Fruit fly (Drosophila melanogaster) whole organism, embryonic: ENCODE measurements around the gene Rbfox1.

Experiments used
- Antp ChIP-seq: fragments of 200-800 bp; sonication (Bioruptor generic); optimal IDR thresholded peaks from 3 replicates; lab custom pipeline; 2016; ENCODE audit warnings: missing biosample characterization, missing genetic modification characterization
- B-H1 ChIP-seq: fragments of 200-800 bp; sonication (Bioruptor generic); IDR thresholded peaks from 3 replicates; pipeline ENCODE4 v1.3.6; 2022; ENCODE audit warnings: missing biosample characterization, missing genetic modification characterization
- B-H2 ChIP-seq: fragments of 200-800 bp; sonication (Bioruptor generic); optimal IDR thresholded peaks from 2 replicates; lab custom pipeline; 2018; ENCODE audit warnings: missing biosample characterization, mild to moderate bottlenecking, missing genetic modification characterization
- CG11247 ChIP-seq: fragments of 200-800 bp; sonication (Bioruptor generic); IDR thresholded peaks from 2 replicates; pipeline ENCODE4 v1.3.6; 2022; ENCODE audit warnings: missing biosample characterization, missing genetic modification characterization
- CG1233 ChIP-seq: fragments of 200-800 bp; sonication (Bioruptor generic); optimal IDR thresholded peaks from 4 replicates; lab custom pipeline; 2018; ENCODE audit warnings: missing biosample characterization, mild to moderate bottlenecking, missing genetic modification characterization
- CG13287 ChIP-seq: fragments of 200-800 bp; sonication (Bioruptor generic); IDR thresholded peaks from 2 replicates; pipeline ENCODE4 v1.3.6; 2022; ENCODE audit warnings: missing biosample characterization, missing genetic modification characterization; ENCODE audit not compliant: partially characterized antibody
- CG14050 ChIP-seq: fragments of 200-800 bp; sonication (Bioruptor generic); IDR thresholded peaks from 3 replicates; pipeline ENCODE4 v1.3.6; 2022; ENCODE audit warnings: missing biosample characterization, missing genetic modification characterization
- CG1602 ChIP-seq: fragments of 200-800 bp; sonication (Bioruptor generic); optimal IDR thresholded peaks from 3 replicates; lab custom pipeline; 2016; ENCODE audit warnings: missing biosample characterization, missing genetic modification characterization
- CG17802 ChIP-seq: fragments of 200-800 bp; sonication (Bioruptor generic); optimal IDR thresholded peaks from 2 replicates; lab custom pipeline; 2018; ENCODE audit warnings: missing biosample characterization, mild to moderate bottlenecking, missing genetic modification characterization, moderate library complexity
- CG1792 ChIP-seq: fragments of 200-800 bp; sonication (Bioruptor generic); optimal IDR thresholded peaks from 2 replicates; lab custom pipeline; 2016; ENCODE audit warnings: missing biosample characterization, missing genetic modification characterization
- CG1832 ChIP-seq: fragments of 200-800 bp; sonication (Bioruptor generic); optimal IDR thresholded peaks from 2 replicates; lab custom pipeline; 2017; ENCODE audit warnings: missing biosample characterization, mild to moderate bottlenecking, missing genetic modification characterization, inconsistent platforms
- CG18476 ChIP-seq: fragments of 200-800 bp; sonication (Bioruptor generic); optimal IDR thresholded peaks from 2 replicates; lab custom pipeline; 2016; ENCODE audit warnings: missing biosample characterization, mild to moderate bottlenecking, missing genetic modification characterization
- CG2712 ChIP-seq: fragments of 200-800 bp; optimal IDR thresholded peaks from 3 replicates; lab custom pipeline; 2019; ENCODE audit warnings: missing biosample characterization, mild to moderate bottlenecking, missing genetic modification characterization, moderate library complexity
- CG31388 ChIP-seq: fragments of 200-800 bp; sonication (Bioruptor generic); optimal IDR thresholded peaks from 2 replicates; lab custom pipeline; 2016; ENCODE audit warnings: missing biosample characterization, missing genetic modification characterization
- CG42726 ChIP-seq: fragments of 200-800 bp; sonication (Bioruptor generic); IDR thresholded peaks from 2 replicates; pipeline ENCODE4 v1.3.6; 2022; ENCODE audit warnings: missing biosample characterization, missing genetic modification characterization; ENCODE audit not compliant: partially characterized antibody
- CG4282 ChIP-seq: fragments of 200-800 bp; sonication (Bioruptor generic); optimal IDR thresholded peaks from 2 replicates; lab custom pipeline; 2016; ENCODE audit warnings: missing biosample characterization, missing genetic modification characterization
- CG4360 ChIP-seq: fragments of 200-800 bp; sonication (Bioruptor generic); IDR thresholded peaks from 2 replicates; pipeline ENCODE4 v1.3.6; 2022; ENCODE audit warnings: missing biosample characterization, missing genetic modification characterization
- CG6254 ChIP-seq: fragments of 200-800 bp; sonication (Bioruptor generic); optimal IDR thresholded peaks from 3 replicates; lab custom pipeline; 2017; ENCODE audit warnings: mild to moderate bottlenecking, missing biosample characterization, missing genetic modification reagents, missing genetic modification characterization
- CG7372 ChIP-seq: fragments of 200-800 bp; sonication (Bioruptor generic); IDR thresholded peaks from 2 replicates; pipeline ENCODE4 v1.3.6; 2022; ENCODE audit warnings: missing biosample characterization, missing genetic modification characterization
- CG7745 ChIP-seq: fragments of 200-800 bp; sonication (Bioruptor generic); optimal IDR thresholded peaks from 2 replicates; lab custom pipeline; 2018; ENCODE audit warnings: missing biosample characterization, mild to moderate bottlenecking, missing genetic modification characterization, moderate library complexity
- CG8281 ChIP-seq: fragments of 200-800 bp; sonication (Bioruptor generic); optimal IDR thresholded peaks from 2 replicates; lab custom pipeline; 2018; ENCODE audit warnings: missing biosample characterization, mild to moderate bottlenecking, missing genetic modification characterization, moderate library complexity
- CG9817 ChIP-seq: fragments of 200-800 bp; sonication (Bioruptor generic); optimal IDR thresholded peaks from 2 replicates; lab custom pipeline; 2018; ENCODE audit warnings: missing biosample characterization, mild to moderate bottlenecking, missing genetic modification characterization, moderate library complexity
- Deaf1 ChIP-seq: fragments of 200-800 bp; optimal IDR thresholded peaks from 3 replicates; lab custom pipeline; 2019; ENCODE audit warnings: missing biosample characterization, mild to moderate bottlenecking, missing genetic modification characterization, moderate library complexity
- Drgx ChIP-seq: fragments of 200-800 bp; sonication (Bioruptor generic); IDR thresholded peaks from 2 replicates; pipeline ENCODE4 v1.3.6; 2022; ENCODE audit warnings: missing biosample characterization, missing genetic modification characterization
- Ets97D ChIP-seq: fragments of 200-800 bp; sonication (Bioruptor generic); optimal IDR thresholded peaks from 3 replicates; lab custom pipeline; 2016; ENCODE audit warnings: missing biosample characterization, missing genetic modification characterization
- Kr ChIP-seq: fragments of 200-800 bp; sonication (Bioruptor generic); optimal IDR thresholded peaks from 2 replicates; lab custom pipeline; 2017; ENCODE audit warnings: missing biosample characterization, mild to moderate bottlenecking, missing genetic modification characterization
- Meics ChIP-seq: fragments of 200-800 bp; sonication (Bioruptor generic); optimal IDR thresholded peaks from 2 replicates; lab custom pipeline; 2017; ENCODE audit warnings: missing biosample characterization, mild to moderate bottlenecking, missing genetic modification characterization
- Nf-YC ChIP-seq: fragments of 200-800 bp; optimal IDR thresholded peaks from 3 replicates; lab custom pipeline; 2019; ENCODE audit warnings: missing biosample characterization, mild to moderate bottlenecking, missing genetic modification characterization, moderate library complexity
- Pdp1 ChIP-seq, 2 experiments: fragments of 200-800 bp; sonication (Bioruptor generic); optimal IDR thresholded peaks; 3 replicates each; lab custom pipeline; 2016; ENCODE audit warnings: missing biosample characterization in 2 of 2, missing genetic modification characterization in 2 of 2, mild to moderate bottlenecking in 1 of 2, moderate library complexity in 1 of 2
- Rfx ChIP-seq: fragments of 200-800 bp; sonication (Bioruptor generic); IDR thresholded peaks from 2 replicates; pipeline ENCODE4 v1.3.6; 2022; ENCODE audit warnings: missing biosample characterization, missing genetic modification characterization
- Trl ChIP-seq, 3 experiments: fragments of >200 bp in 2 of 3; fragments of 200-800 bp in 1 of 3; sonication (Bioruptor generic) in 1 of 3; optimal IDR thresholded peaks; 2 replicates in 1 of 3; 3 replicates in 2 of 3; lab custom pipeline; 2016 to 2017; ENCODE audit warnings: missing biosample characterization in 1 of 3, missing genetic modification characterization in 1 of 3
- bab2 ChIP-seq: fragments of 200-800 bp; sonication (Bioruptor generic); optimal IDR thresholded peaks from 2 replicates; lab custom pipeline; 2016; ENCODE audit warnings: missing biosample characterization, missing genetic modification characterization
- chif ChIP-seq, 2 experiments: fragments of 200-800 bp; sonication (Bioruptor generic); optimal IDR thresholded peaks; 3 replicates each; lab custom pipeline; 2016; ENCODE audit warnings: missing biosample characterization in 2 of 2, missing genetic modification characterization in 2 of 2
- chinmo ChIP-seq: fragments of 200-800 bp; sonication (Bioruptor generic); IDR thresholded peaks from 4 replicates; pipeline ENCODE4 v1.3.6; 2022; ENCODE audit warnings: missing biosample characterization, missing genetic modification characterization; ENCODE audit not compliant: partially characterized antibody
- crol ChIP-seq: fragments of 200-800 bp; sonication (Bioruptor generic); IDR thresholded peaks from 2 replicates; pipeline ENCODE4 v1.3.6; 2022; ENCODE audit warnings: missing biosample characterization, missing genetic modification characterization
- da ChIP-seq: fragments of 200-800 bp; sonication (Bioruptor generic); optimal IDR thresholded peaks from 2 replicates; lab custom pipeline; 2016; ENCODE audit warnings: missing biosample characterization, missing genetic modification characterization
- dpn ChIP-seq, 2 experiments: fragments of 200-800 bp; sonication (Bioruptor generic); optimal IDR thresholded peaks; 3 replicates each; lab custom pipeline; 2016; ENCODE audit warnings: missing biosample characterization in 2 of 2, missing genetic modification characterization in 2 of 2
- dysf ChIP-seq: fragments of 200-800 bp; sonication (Bioruptor generic); IDR thresholded peaks from 3 replicates; pipeline ENCODE4 v1.3.6; 2022; ENCODE audit warnings: missing biosample characterization, missing genetic modification characterization
- esg ChIP-seq: fragments of 200-800 bp; sonication (Bioruptor generic); conservative IDR thresholded peaks from 2 replicates; pipeline ENCODE4 v1.3.6; 2022; ENCODE audit warnings: missing biosample characterization, missing genetic modification characterization
- ftz-f1 ChIP-seq: fragments of 200-800 bp; sonication (Bioruptor generic); optimal IDR thresholded peaks from 2 replicates; lab custom pipeline; 2016; ENCODE audit warnings: missing biosample characterization, missing genetic modification characterization
- fu2 ChIP-seq: fragments of 200-800 bp; sonication (Bioruptor generic); optimal IDR thresholded peaks from 2 replicates; lab custom pipeline; 2016; ENCODE audit warnings: missing biosample characterization, missing genetic modification characterization
- gro ChIP-seq: fragments of 200-800 bp; sonication (Bioruptor generic); optimal IDR thresholded peaks from 2 replicates; lab custom pipeline; 2016; ENCODE audit warnings: missing biosample characterization, missing genetic modification characterization
- ken ChIP-seq: fragments of 200-800 bp; sonication (Bioruptor generic); IDR thresholded peaks from 3 replicates; pipeline ENCODE4 v1.3.6; 2022; ENCODE audit warnings: missing biosample characterization, missing genetic modification characterization
- nmo ChIP-seq: fragments of 200-800 bp; sonication (Bioruptor generic); optimal IDR thresholded peaks from 2 replicates; lab custom pipeline; 2018; ENCODE audit warnings: missing biosample characterization, mild to moderate bottlenecking, missing genetic modification characterization, moderate library complexity
- oc ChIP-seq: fragments of 200-800 bp; sonication (Bioruptor generic); optimal IDR thresholded peaks from 2 replicates; lab custom pipeline; 2018; ENCODE audit warnings: missing biosample characterization, mild to moderate bottlenecking, missing genetic modification characterization, moderate library complexity
- pho ChIP-seq: fragments of 200-800 bp; sonication (Bioruptor generic); optimal IDR thresholded peaks from 2 replicates; lab custom pipeline; 2016; ENCODE audit warnings: missing biosample characterization, missing genetic modification characterization
- pita ChIP-seq: fragments of 200-800 bp; sonication (Bioruptor generic); optimal IDR thresholded peaks from 2 replicates; lab custom pipeline; 2017; ENCODE audit warnings: missing biosample characterization, mild to moderate bottlenecking, missing genetic modification characterization
- pnt ChIP-seq: fragments of 200-800 bp; sonication (Bioruptor generic); optimal IDR thresholded peaks from 3 replicates; lab custom pipeline; 2016; ENCODE audit warnings: missing biosample characterization, missing genetic modification characterization
- row ChIP-seq: fragments of 200-800 bp; sonication (Bioruptor generic); IDR thresholded peaks from 3 replicates; pipeline ENCODE4 v1.3.6; 2022; ENCODE audit warnings: missing biosample characterization, missing genetic modification characterization
- sens ChIP-seq: fragments of 200-800 bp; sonication (Bioruptor generic); peaks from one replicate; lab custom pipeline; 2016; ENCODE audit warnings: missing biosample characterization, missing genetic modification characterization
- sr ChIP-seq: fragments of 200-800 bp; sonication (Bioruptor generic); IDR thresholded peaks from 3 replicates; pipeline ENCODE4 v1.3.6; 2022; ENCODE audit warnings: missing biosample characterization, missing genetic modification characterization
- trem ChIP-seq: fragments of 200-800 bp; optimal IDR thresholded peaks from 3 replicates; lab custom pipeline; 2019; ENCODE audit warnings: missing biosample characterization, mild to moderate bottlenecking, missing genetic modification characterization, moderate library complexity

Rbfox1 gene

DNA sequence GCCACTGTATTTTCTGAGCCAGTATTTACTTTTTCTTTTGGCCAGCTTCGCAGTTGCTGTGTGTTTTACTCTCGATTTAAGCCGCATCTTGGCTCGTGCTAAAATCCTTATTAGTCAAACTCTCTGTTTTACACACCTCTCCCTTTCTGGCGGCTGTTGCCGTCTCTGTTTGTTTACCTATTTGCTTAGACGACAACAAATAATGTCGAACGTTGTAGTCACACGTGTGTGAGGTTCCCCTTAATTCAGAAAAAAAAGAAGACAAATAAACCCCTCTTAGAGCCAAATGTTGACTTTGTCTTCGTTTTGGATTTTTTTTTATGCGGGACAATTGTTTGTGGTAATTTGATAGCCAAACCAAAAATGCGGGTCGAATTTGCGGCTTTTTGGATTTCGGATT lies 37.7 kb downstream of the Rbfox1 start (continued):
- peak; percentile 86 for TF ChIP-seq CG6254
- no peak for TF ChIP-seq esg (GFP tag; lab: Robert Waterston, UW)
- TF ChIP-seq Rfx (GFP tag; lab: Robert Waterston, UW) = no peak; the same call in 1 of the 2 replicates
- peak; percentile 42; the same call in 1 of the 3 replicates for TF ChIP-seq B-H1 (GFP tag; lab: Robert Waterston, UW)
- no peak for TF ChIP-seq CG13287
- TF ChIP-seq chif (GFP tag; optimal IDR thresholded peaks at IDR 0.05; lab: Kevin White, UChicago) = peak; percentile 71 to 84
- peak; percentile 67 for TF ChIP-seq CG17802 (tag; lab: Kevin White, UChicago)
- TF ChIP-seq CG1602 (GFP tag; lab: Kevin White, UChicago) = peak; percentile 77
- TF ChIP-seq Kr (GFP tag; lab: Kevin White, UChicago) = peak; percentile 99
- no peak for TF ChIP-seq row (GFP tag; lab: Robert Waterston, UW)
- TF ChIP-seq pho = peak; percentile 52
- peak; percentile 81 for TF ChIP-seq bab2 (GFP tag; lab: Kevin White, UChicago)
- peak; percentile 16 for TF ChIP-seq Ets97D (GFP tag; lab: Kevin White, UChicago)
- TF ChIP-seq CG42726 (GFP tag; lab: Robert Waterston, UW) = no peak
- TF ChIP-seq dpn (GFP tag; optimal IDR thresholded peaks at IDR 0.05; lab: Kevin White, UChicago) = peak; percentile 28 to 76
- 0 out of 3 replicates have a peak, but pooled peaks have one; percentile 12 for TF ChIP-seq CG14050 (GFP tag; lab: Robert Waterston, UW)
- peak; percentile 77 for TF ChIP-seq da
- TF ChIP-seq CG31388 (GFP tag; lab: Kevin White, UChicago) = peak; percentile 43
- TF ChIP-seq CG4282 = peak; percentile 59
- TF ChIP-seq trem (tag; lab: Kevin White, UChicago) = peak; percentile 65
- no peak for TF ChIP-seq pita (GFP tag; lab: Kevin White, UChicago)
- TF ChIP-seq CG4360 = peak; percentile 67
- 0 out of 3 replicates have a peak, but pooled peaks have one; percentile 18 for TF ChIP-seq dysf (GFP tag; lab: Robert Waterston, UW)
- TF ChIP-seq Nf-YC = no peak
- TF ChIP-seq Meics = peak; percentile 69
- peak; percentile 54 to 63 for TF ChIP-seq Pdp1 (GFP tag; optimal IDR thresholded peaks at IDR 0.05; lab: Kevin White, UChicago)
- peak; percentile 91 for TF ChIP-seq CG7745
- TF ChIP-seq CG1792 (GFP tag; lab: Kevin White, UChicago) = peak; percentile 75
- no peak for TF ChIP-seq ftz-f1 (GFP tag; lab: Kevin White, UChicago)
- peak; percentile 65 for TF ChIP-seq CG11247 (GFP tag; lab: Robert Waterston, UW)
- TF ChIP-seq CG2712 (tag; lab: Kevin White, UChicago) = peak; percentile 78
- TF ChIP-seq gro = peak; percentile 28
- peak; percentile 48 for TF ChIP-seq nmo (GFP tag; lab: Kevin White, UChicago)
- TF ChIP-seq CG1233 (GFP tag; lab: Kevin White, UChicago) = peak; percentile 92

dm6 chr3L:10521624-10522023 lies 40.4 kb downstream of the Rbfox1 start:
- peak; percentile 51; the same call in 1 of the 3 replicates for TF ChIP-seq sr (GFP tag; lab: Robert Waterston, UW)
- peak; percentile 41 for TF ChIP-seq CG1832 (GFP tag; lab: Kevin White, UChicago)
- no peak for TF ChIP-seq ken (GFP tag; lab: Robert Waterston, UW)
- TF ChIP-seq Trl (optimal IDR thresholded peaks at IDR 0.05; lab: Kevin White, UChicago) = peak; percentile 23 to 35
- no peak for TF ChIP-seq Trl (GFP tag; optimal IDR thresholded peaks at IDR 0.05; lab: Kevin White, UChicago)
- no peak for TF ChIP-seq pnt (GFP tag; lab: Kevin White, UChicago)
- TF ChIP-seq B-H2 (GFP tag; lab: Kevin White, UChicago) = no peak
- TF ChIP-seq Drgx (GFP tag; lab: Robert Waterston, UW) = peak; percentile 54
- no peak for TF ChIP-seq CG7372 (GFP tag; lab: Robert Waterston, UW)
- no peak for TF ChIP-seq CG9817
- peak; percentile 41 for TF ChIP-seq CG18476 (GFP tag; lab: Kevin White, UChicago)
- TF ChIP-seq fu2 (GFP tag; lab: Kevin White, UChicago) = no peak
- TF ChIP-seq Deaf1 = peak; percentile 17
- peak; percentile 2 for TF ChIP-seq sens (GFP tag; lab: Kevin White, UChicago)
- 0 out of 4 replicates have a peak, but pooled peaks have one; percentile 24 for TF ChIP-seq chinmo (GFP tag; lab: Robert Waterston, UW)
- no peak for TF ChIP-seq Antp (GFP tag; lab: Kevin White, UChicago)
- peak; percentile 77 for TF ChIP-seq crol (GFP tag; lab: Robert Waterston, UW)
- no peak for TF ChIP-seq CG8281 (tag; lab: Kevin White, UChicago)
- TF ChIP-seq oc = peak; percentile 30
